Worm (Caenorhabditis elegans): ENCODE results near the gene C38H2.2.
A peak's percentile ranks its signal among the peaks of the same experiment; 100 is the strongest.

Gene C38H2.2

DNA sequence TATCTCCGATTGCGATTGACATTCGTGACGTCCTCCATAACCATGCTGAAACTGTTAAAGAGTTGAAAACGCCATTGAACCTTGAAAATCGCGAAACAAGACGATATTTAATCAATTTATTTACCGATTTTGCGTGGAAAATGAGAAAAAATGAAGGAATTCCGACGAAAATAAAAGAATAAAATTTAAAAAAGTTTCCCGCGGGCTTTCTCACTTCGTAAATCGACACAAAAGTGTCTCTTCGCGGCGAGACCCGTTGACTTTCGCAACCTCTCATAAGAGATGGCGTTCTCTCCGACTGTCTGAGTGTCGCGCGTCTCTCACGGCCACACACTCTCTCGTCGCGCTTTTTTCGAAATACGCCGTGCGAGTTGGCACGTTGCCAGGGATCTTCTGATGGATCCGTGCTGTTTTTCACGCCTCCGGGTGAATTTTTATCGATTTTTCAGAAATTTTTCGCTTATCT is 25.7 kb downstream of the C38H2.2 start, which contains the start of gene hat-1 (continued):
- TF ChIP-seq T23F11.4 (GFP tag; optimal IDR thresholded peaks at IDR 0.05) (no peak), elt-2 (tag; optimal IDR thresholded peaks at IDR 0.05) (no peak), mec-3 (tag; optimal IDR thresholded peaks at IDR 0.05; ENCODE audit: borderline replicate concordance) (no peak), unc-42 (tag; optimal IDR thresholded peaks at IDR 0.05) (peak; percentile 66), sox-4 (tag; optimal IDR thresholded peaks at IDR 0.05) (no peak), sox-2 (GFP tag; IDR thresholded peaks at IDR 0.05) (no peak), ets-4 (tag; optimal IDR thresholded peaks at IDR 0.05) (peak; percentile 8), pqm-1 (tag; optimal IDR thresholded peaks at IDR 0.05) (no peak), pha-4 (tag; optimal IDR thresholded peaks at IDR 0.05) (no peak), ceh-14 (tag; optimal IDR thresholded peaks at IDR 0.05) (no peak), dve-1 (tag; optimal IDR thresholded peaks at IDR 0.05) (peak; percentile 66), ceh-24 (tag; optimal IDR thresholded peaks at IDR 0.05) (no peak), ceh-9 (tag; optimal IDR thresholded peaks at IDR 0.05) (no peak), ztf-16 (tag; optimal IDR thresholded peaks at IDR 0.05) (no peak), ceh-18 (tag; optimal IDR thresholded peaks at IDR 0.05) (peak; percentile 68), Y22D7AL.16 (tag; optimal IDR thresholded peaks at IDR 0.05) (peak; percentile 36), tbx-2 (tag; optimal IDR thresholded peaks at IDR 0.05) (peak; percentile 57), ttx-3 (tag; optimal IDR thresholded peaks at IDR 0.05) (no peak), unc-55 (GFP tag; optimal IDR thresholded peaks at IDR 0.05) (peak; percentile 55)

DNA sequence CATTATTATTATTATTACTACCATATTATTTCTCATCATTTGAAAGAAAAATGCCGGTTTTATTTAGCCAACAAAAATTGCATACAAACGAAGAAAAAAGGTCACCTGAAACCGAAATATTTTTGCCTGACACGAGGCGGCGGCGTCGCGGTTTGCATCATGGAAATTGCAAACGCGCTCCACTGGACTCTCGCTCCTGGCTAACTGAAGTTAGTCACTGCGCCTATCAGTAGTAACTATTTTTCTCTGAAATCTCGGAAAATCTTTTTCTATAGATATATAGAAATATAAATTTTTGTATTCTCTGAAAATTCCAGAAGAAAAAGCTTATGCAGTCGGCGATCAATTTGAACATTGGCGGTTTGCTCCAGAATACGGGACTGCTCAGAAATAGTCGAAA is 34.2 kb downstream of the C38H2.2 start, which contains the start of gene ymel-1:
TSS of gene ymel-1 (plus strand) at position 318 of the 400 bp plus-strand sequence.
- TF ChIP-seq ama-1 (optimal IDR thresholded peaks at IDR 0.05) (peak; percentile 49), elt-2 (tag; optimal IDR thresholded peaks at IDR 0.05) (peak; percentile 34), pag-3 (tag; optimal IDR thresholded peaks at IDR 0.05; ENCODE audit: borderline replicate concordance) (no peak)

DNA sequence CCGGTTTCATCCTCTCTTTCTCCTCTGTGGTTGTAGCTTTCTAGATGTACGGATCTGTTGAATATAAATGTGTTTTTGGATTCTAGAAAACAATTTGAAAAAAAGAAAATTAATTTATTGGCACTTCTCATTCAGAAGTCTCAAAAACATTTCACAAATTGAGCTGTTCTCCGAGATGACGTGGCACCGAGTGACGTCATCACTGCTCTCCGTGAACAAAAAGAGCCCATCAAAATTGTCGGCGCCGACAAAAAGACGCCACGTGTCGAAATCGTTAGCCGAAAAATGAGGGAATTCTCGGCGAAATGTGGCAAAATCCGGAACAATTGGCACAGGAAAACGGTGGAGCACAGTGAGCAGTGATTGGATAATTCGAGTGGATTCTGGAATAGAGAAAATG is 40.1 kb downstream of the C38H2.2 start:
- TF ChIP-seq odd-2 (tag; optimal IDR thresholded peaks at IDR 0.05) (no peak), ceh-30 (tag; optimal IDR thresholded peaks at IDR 0.05) (no peak), unc-42 (tag; optimal IDR thresholded peaks at IDR 0.05) (no peak)

DNA sequence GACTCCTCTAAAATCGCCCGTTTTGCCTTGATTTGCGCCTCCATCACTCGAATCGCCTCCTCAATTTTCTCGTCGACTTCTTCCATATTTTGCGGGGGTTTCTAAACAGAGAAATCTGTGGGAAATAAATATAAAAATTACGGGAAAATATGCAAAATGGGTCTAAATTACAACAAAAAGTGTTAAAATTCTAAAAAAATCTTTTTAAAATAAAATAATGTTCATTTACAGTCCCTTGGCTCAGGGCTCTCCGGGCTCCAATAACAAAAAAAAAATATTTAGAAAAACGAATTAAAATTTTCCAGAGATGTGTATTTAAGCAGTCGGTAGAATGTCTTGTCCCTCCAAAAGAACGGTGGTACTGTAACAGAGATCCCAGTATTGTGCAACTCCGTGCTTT is 42.3 kb downstream of the C38H2.2 start, which contains the start of gene M03C11.6:
TSS of gene M03C11.6 (minus strand) at position 101 of the 400 bp plus-strand sequence.
- TF ChIP-seq lim-6 (tag; optimal IDR thresholded peaks at IDR 0.05) (no peak), C08G9.2 (tag; optimal IDR thresholded peaks at IDR 0.05) (no peak), Y22D7AL.16 (tag; optimal IDR thresholded peaks at IDR 0.05) (no peak), ceh-9 (tag; optimal IDR thresholded peaks at IDR 0.05) (no peak), zip-5 (tag; optimal IDR thresholded peaks at IDR 0.05) (no peak), pat-9 (tag; optimal IDR thresholded peaks at IDR 0.05) (no peak), ceh-45 (GFP tag; IDR thresholded peaks at IDR 0.05) (no peak), pros-1 (tag; optimal IDR thresholded peaks at IDR 0.05) (no peak), ceh-14 (tag; optimal IDR thresholded peaks at IDR 0.05) (no peak), tbx-2 (tag; optimal IDR thresholded peaks at IDR 0.05) (no peak), C38D4.7 (GFP tag; optimal IDR thresholded peaks at IDR 0.05) (no peak), unc-86 (tag; optimal IDR thresholded peaks at IDR 0.05) (no peak), ceh-2 (tag; optimal IDR thresholded peaks at IDR 0.05) (no peak), K02D7.2 (tag; optimal IDR thresholded peaks at IDR 0.05) (no peak), unc-3 (GFP tag; conservative IDR thresholded peaks at IDR 0.05) (no peak), unc-3 (tag; optimal IDR thresholded peaks at IDR 0.05) (no peak), ets-4 (tag; optimal IDR thresholded peaks at IDR 0.05) (no peak)

DNA sequence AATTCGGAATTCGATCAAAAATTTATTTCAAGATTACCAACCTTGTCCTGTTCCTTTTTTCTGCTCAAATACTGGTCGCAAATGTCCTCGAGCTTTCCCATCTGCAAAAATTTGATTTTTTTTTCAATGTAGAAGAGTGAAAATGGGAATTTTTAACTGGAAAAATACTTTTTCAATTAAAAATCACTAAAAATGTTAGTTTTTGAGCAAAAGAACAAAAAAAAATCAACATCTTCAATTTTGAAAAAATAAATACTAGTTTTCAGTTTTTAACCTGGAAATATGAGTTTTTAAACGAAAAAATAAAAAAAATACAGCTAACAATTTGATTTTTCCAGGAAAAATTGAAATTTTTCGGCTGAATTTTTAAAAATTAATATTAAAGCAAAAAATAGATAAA is 46.3 kb downstream of the C38H2.2 start, which contains the start of gene prp-3:
TSS of gene prp-3 (minus strand) at position 101 of the 400 bp plus-strand sequence.
- TF ChIP-seq ceh-14 (tag; optimal IDR thresholded peaks at IDR 0.05), result no peak
- no peak for TF ChIP-seq ceh-2 (tag; optimal IDR thresholded peaks at IDR 0.05)
- no peak for TF ChIP-seq ets-4 (tag; optimal IDR thresholded peaks at IDR 0.05)
- no peak for TF ChIP-seq K09A11.1 (tag; optimal IDR thresholded peaks at IDR 0.05; ENCODE audit: insufficient read depth)
- no peak for TF ChIP-seq dmd-4 (tag; optimal IDR thresholded peaks at IDR 0.05; ENCODE audit: borderline replicate concordance)
- TF ChIP-seq che-1 (tag; optimal IDR thresholded peaks at IDR 0.05), result no peak
- TF ChIP-seq F13H6.1 (tag; optimal IDR thresholded peaks at IDR 0.05), result no peak
- TF ChIP-seq dve-1 (tag; optimal IDR thresholded peaks at IDR 0.05), result no peak
- no peak for TF ChIP-seq ceh-45 (GFP tag; IDR thresholded peaks at IDR 0.05)
- no peak for TF ChIP-seq pha-2 (tag; optimal IDR thresholded peaks at IDR 0.05)
- no peak for TF ChIP-seq C08G9.2 (tag; optimal IDR thresholded peaks at IDR 0.05)
